Worm (Caenorhabditis elegans) whole organism, L2 larva: ENCODE measurements around the gene ugt-1.

Experiments used
- ama-1 ChIP-seq: fragments of 150-350 bp; optimal IDR thresholded peaks from 2 replicates; lab custom pipeline; 2018; ENCODE audit warnings: inconsistent platforms
- ceh-16 ChIP-seq: fragments of 150-350 bp; optimal IDR thresholded peaks from 2 replicates; lab custom pipeline; 2014; ENCODE audit warnings: missing biosample characterization, missing genetic modification characterization
- egl-27 ChIP-seq: sonication (generic microtip); optimal IDR thresholded peaks from 3 replicates; lab custom pipeline; 2017; ENCODE audit warnings: missing biosample characterization, missing genetic modification reagents, missing genetic modification characterization
- lin-39 ChIP-seq: fragments of 150-350 bp; optimal IDR thresholded peaks from 2 replicates; lab custom pipeline; 2014; ENCODE audit warnings: missing biosample characterization, missing genetic modification reagents, missing genetic modification characterization
- lsy-2 ChIP-seq, 2 experiments: fragments of 150-350 bp in 1 of 2; sonication (generic microtip) in 1 of 2; optimal IDR thresholded peaks; 2 replicates each; lab custom pipeline; 2014 to 2017; ENCODE audit warnings: missing biosample characterization in 2 of 2, missing genetic modification characterization in 2 of 2
- nhr-237 ChIP-seq: fragments of 150-350 bp; optimal IDR thresholded peaks from 2 replicates; lab custom pipeline; 2014; ENCODE audit warnings: missing biosample characterization, missing genetic modification characterization
- skn-1 ChIP-seq: sonication (generic microtip); optimal IDR thresholded peaks from 2 replicates; lab custom pipeline; 2017; ENCODE audit warnings: missing biosample characterization, missing genetic modification characterization
- unc-62 ChIP-seq: fragments of 150-350 bp; optimal IDR thresholded peaks from 2 replicates; lab custom pipeline; 2014; ENCODE audit warnings: missing biosample characterization, missing genetic modification reagents, missing genetic modification characterization
- ztf-4 ChIP-seq: fragments of 150-350 bp; optimal IDR thresholded peaks from 2 replicates; lab custom pipeline; 2014; ENCODE audit warnings: missing biosample characterization, missing genetic modification characterization

ce11 chrV:10358238-10358637 lies 37.2 kb upstream of the ugt-1 start, which contains the start of gene ttll-15:
- TF ChIP-seq ama-1 (lab: Kevin White, UChicago) (no peak), skn-1 (no peak), lin-39 (tag; lab: Kevin White, UChicago) (no peak), unc-62 (GFP tag; lab: Kevin White, UChicago) (no peak), ceh-16 (tag; lab: Kevin White, UChicago) (no peak), nhr-237 (no peak), egl-27 (tag; lab: Kevin White, UChicago) (no peak), lsy-2 (tag; optimal IDR thresholded peaks at IDR 0.05; lab: Kevin White, UChicago) (no peak), ztf-4 (tag; lab: Kevin White, UChicago) (no peak)
